Worm (Caenorhabditis elegans) whole organism, midembryonic: ENCODE measurements around the gene prx-19.

Experiments
- T22C8.4 ChIP-seq: fragments of 200-800 bp; sonication (Bioruptor generic); IDR thresholded peaks from 2 replicates; pipeline ENCODE4 v1.3.6; 2022; ENCODE audit warnings: missing genetic modification characterization, missing compliant biosample characterization
- cog-1 ChIP-seq: sonication (generic microtip); optimal IDR thresholded peaks from 2 replicates; lab custom pipeline; 2016; ENCODE audit warnings: missing genetic modification characterization, missing compliant biosample characterization
- med-1 ChIP-seq: sonication (generic microtip); optimal IDR thresholded peaks from 2 replicates; lab custom pipeline; 2017; ENCODE audit warnings: missing genetic modification characterization, mild to moderate bottlenecking, missing compliant biosample characterization, antibody characterized with exemption, missing genetic modification reagents; ENCODE audit not compliant: insufficient read depth
- ztf-29 ChIP-seq: fragments of 200-800 bp; sonication (Bioruptor generic); IDR thresholded peaks from 2 replicates; pipeline ENCODE4 v1.3.6; 2022; ENCODE audit warnings: missing genetic modification reagents, missing genetic modification characterization, missing compliant biosample characterization

- no peak for TF ChIP-seq ztf-29 (GFP tag; lab: Robert Waterston, UW)
- no peak for TF ChIP-seq T22C8.4 (GFP tag; lab: Robert Waterston, UW)
- TF ChIP-seq cog-1 (tag; lab: Kevin White, UChicago), result no peak
- no peak for TF ChIP-seq med-1 (GFP tag; lab: Kevin White, UChicago)
These were observed 8.4 kb downstream of the prx-19 start for ce11 chrIII:8800796-8801083.
